Fruit fly (Drosophila melanogaster): Measurements from ENCODE around the gene CG15458.

The CG15458 gene

DNA sequence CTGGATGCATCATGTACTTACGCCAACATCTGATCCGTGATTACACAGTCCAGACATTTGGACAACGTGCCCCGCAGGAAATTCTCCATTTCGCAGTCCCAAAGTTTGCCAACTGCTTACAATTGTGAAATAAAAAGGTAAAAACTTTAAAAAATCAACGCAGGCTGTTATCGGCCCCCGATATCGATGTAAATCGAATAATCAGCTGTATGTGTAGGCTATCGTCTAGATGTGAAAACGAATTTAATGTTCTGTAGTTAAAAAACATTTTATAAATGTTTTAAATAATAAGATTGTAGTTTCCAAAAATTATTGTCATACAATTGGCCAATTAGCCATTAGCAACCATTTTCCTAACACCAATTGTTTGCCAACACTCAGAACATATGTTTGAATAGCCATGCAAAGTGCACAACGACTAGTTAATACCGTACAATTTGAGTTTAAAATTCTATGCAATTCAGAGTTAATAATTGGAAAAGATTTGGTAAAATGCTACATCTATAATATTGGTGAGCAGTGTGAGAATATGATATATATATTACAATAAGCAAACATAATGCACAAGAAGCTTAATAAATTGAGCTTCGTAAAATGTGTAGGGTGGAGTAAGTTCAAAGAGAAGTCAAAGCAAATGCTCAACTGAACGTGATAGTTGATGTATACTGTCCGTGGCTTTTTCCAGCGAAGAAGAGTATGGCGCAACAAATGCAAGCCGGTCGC lies 15.6 kb upstream of the CG15458 start, which contains the start of the genes CG11710 and mal (continued):
- TF ChIP-seq lola (GFP tag; optimal IDR thresholded peaks at IDR 0.05) (peak in 1 of 3 experiments; percentile 53), Hsf (GFP tag; optimal IDR thresholded peaks at IDR 0.05) (peak; percentile 80), Adf1 (GFP tag; IDR thresholded peaks at IDR 0.05) (peak; percentile 48; the same call in 1 of the 2 replicates), CG1603 (tag; optimal IDR thresholded peaks at IDR 0.05) (peak; percentile 68), CG5245 (GFP tag; optimal IDR thresholded peaks at IDR 0.05) (peak; percentile 76), fd3F (GFP tag; optimal IDR thresholded peaks at IDR 0.05) (peak; percentile 64), inv (GFP tag; IDR thresholded peaks at IDR 0.05; ENCODE audit: partially characterized antibody) (no peak), CG8089 (GFP tag; optimal IDR thresholded peaks at IDR 0.05) (peak; percentile 55), CG16863 (GFP tag; optimal IDR thresholded peaks at IDR 0.05) (peak; percentile 50), CHES-1-like (GFP tag; optimal IDR thresholded peaks at IDR 0.05) (peak; percentile 29), gsb (GFP tag; IDR thresholded peaks at IDR 0.05) (no peak), CG10462 (GFP tag; optimal IDR thresholded peaks at IDR 0.05) (peak; percentile 43), Scr (GFP tag; IDR thresholded peaks at IDR 0.05; ENCODE audit: partially characterized antibody) (peak; percentile 53), CG10979 (tag; optimal IDR thresholded peaks at IDR 0.05) (peak; percentile 83), CG13424 (tag; optimal IDR thresholded peaks at IDR 0.05) (peak; percentile 88), zen (tag; optimal IDR thresholded peaks at IDR 0.05) (peak; percentile 42), Chrac-16 (GFP tag; optimal IDR thresholded peaks at IDR 0.05) (peak; percentile 65), CG11560 (tag; IDR thresholded peaks at IDR 0.05) (peak; percentile 86; the same call in 2 of the 3 replicates), fd64A (GFP tag; optimal IDR thresholded peaks at IDR 0.05) (peak; percentile 52), salm (tag; optimal IDR thresholded peaks at IDR 0.05) (peak; percentile 9), hth (optimal IDR thresholded peaks at IDR 0.05) (no peak), maf-S (GFP tag; optimal IDR thresholded peaks at IDR 0.05) (peak; percentile 48), sqz (GFP tag; optimal IDR thresholded peaks at IDR 0.05) (no peak), bsh (GFP tag; optimal IDR thresholded peaks at IDR 0.05) (peak; percentile 40 to 69), ems (GFP tag; optimal IDR thresholded peaks at IDR 0.05) (peak; percentile 72), CG31224 (GFP tag; IDR thresholded peaks at IDR 0.05) (peak; percentile 73), bbx (GFP tag; IDR thresholded peaks at IDR 0.05; ENCODE audit: partially characterized antibody) (peak; percentile 56; the same call in 1 of the 2 replicates), CG9215 (GFP tag; IDR thresholded peaks at IDR 0.05) (peak; percentile 79), bowl (GFP tag; IDR thresholded peaks at IDR 0.05) (no peak), CG13296 (GFP tag; optimal IDR thresholded peaks at IDR 0.05) (peak; percentile 86), Spps (tag; optimal IDR thresholded peaks at IDR 0.05) (peak; percentile 52), danr (GFP tag; IDR thresholded peaks at IDR 0.05) (peak; percentile 44; the same call in 1 of the 2 replicates), Nf-YA (GFP tag; IDR thresholded peaks at IDR 0.05) (0 out of 2 replicates have a peak, but pooled peaks have one; percentile 35), CG2712 (tag; optimal IDR thresholded peaks at IDR 0.05) (peak; percentile 84), CG1792 (GFP tag; optimal IDR thresholded peaks at IDR 0.05) (peak; percentile 49), h (optimal IDR thresholded peaks at IDR 0.05) (no peak), pho (GFP tag; optimal IDR thresholded peaks at IDR 0.05) (peak; percentile 48), otp (GFP tag; IDR thresholded peaks at IDR 0.05) (no peak), CG1832 (GFP tag; optimal IDR thresholded peaks at IDR 0.05) (no peak), dpn (GFP tag; optimal IDR thresholded peaks at IDR 0.05) (peak; percentile 67 to 78), tx (GFP tag; optimal IDR thresholded peaks at IDR 0.05) (peak; percentile 39), CG15696 (tag; optimal IDR thresholded peaks at IDR 0.05) (peak; percentile 68), gro (GFP tag; optimal IDR thresholded peaks at IDR 0.05) (peak; percentile 84), bcd (GFP tag; optimal IDR thresholded peaks at IDR 0.05) (peak; percentile 78), insv (GFP tag; optimal IDR thresholded peaks at IDR 0.05) (peak in 1 of 2 experiments; percentile 7), CG10959 (GFP tag; IDR thresholded peaks at IDR 0.05) (peak; percentile 50; the same call in 1 of the 2 replicates), grau (tag; optimal IDR thresholded peaks at IDR 0.05) (peak; percentile 81), Mes4 (GFP tag; optimal IDR thresholded peaks at IDR 0.05) (no peak), CG6689 (GFP tag; IDR thresholded peaks at IDR 0.05) (peak; percentile 79), luna (GFP tag; optimal IDR thresholded peaks at IDR 0.05) (peak; percentile 4)

Data from whole organism, embryonic.